Worm (Caenorhabditis elegans) whole organism, late embryonic: ENCODE data around the gene chil-11.

Source experiments
- C38D4.7 ChIP-seq: fragments of 200-800 bp; sonication (Bioruptor generic); optimal IDR thresholded peaks from 2 replicates; lab custom pipeline; 2018; ENCODE audit warnings: mild to moderate bottlenecking, missing genetic modification characterization, moderate library complexity, missing compliant biosample characterization
- F13H6.1 ChIP-seq: sonication (generic microtip); optimal IDR thresholded peaks from 2 replicates; lab custom pipeline; 2016; ENCODE audit warnings: missing genetic modification characterization, missing compliant biosample characterization
- K09A11.1 ChIP-seq: sonication (generic microtip); optimal IDR thresholded peaks from 2 replicates; lab custom pipeline; 2017; ENCODE audit warnings: antibody characterized with exemption, mild to moderate bottlenecking, missing genetic modification characterization, missing compliant biosample characterization; ENCODE audit not compliant: insufficient read depth
- T23F11.4 ChIP-seq: fragments of 200-800 bp; sonication (Bioruptor generic); optimal IDR thresholded peaks from 2 replicates; lab custom pipeline; 2018; ENCODE audit warnings: mild to moderate bottlenecking, missing genetic modification characterization, missing compliant biosample characterization
- ceh-18 ChIP-seq: sonication (generic microtip); optimal IDR thresholded peaks from 2 replicates; lab custom pipeline; 2016; ENCODE audit warnings: missing genetic modification characterization, missing compliant biosample characterization
- ceh-19 ChIP-seq: fragments of 200-800 bp; sonication (Bioruptor generic); optimal IDR thresholded peaks from 2 replicates; lab custom pipeline; 2018; ENCODE audit warnings: mild to moderate bottlenecking, missing genetic modification characterization, missing compliant biosample characterization
- ceh-30 ChIP-seq: fragments of 150-350 bp; optimal IDR thresholded peaks from 2 replicates; lab custom pipeline; 2014; ENCODE audit warnings: missing biosample characterization, missing genetic modification characterization
- ceh-45 ChIP-seq: fragments of 200-800 bp; sonication (Bioruptor generic); IDR thresholded peaks from 2 replicates; pipeline ENCODE4 v1.3.6; 2022; ENCODE audit warnings: missing genetic modification reagents, missing genetic modification characterization, missing compliant biosample characterization
- ceh-48 ChIP-seq: sonication (generic microtip); optimal IDR thresholded peaks from 2 replicates; lab custom pipeline; 2016; ENCODE audit warnings: missing genetic modification characterization, inconsistent platforms, missing compliant biosample characterization
- ceh-6 ChIP-seq: fragments of 200-800 bp; sonication (Bioruptor generic); optimal IDR thresholded peaks from 2 replicates; lab custom pipeline; 2018; ENCODE audit warnings: mild to moderate bottlenecking, missing genetic modification characterization, missing compliant biosample characterization
- che-1 ChIP-seq: sonication (generic microtip); optimal IDR thresholded peaks from 2 replicates; lab custom pipeline; 2016; ENCODE audit warnings: mild to moderate bottlenecking, missing genetic modification characterization, missing compliant biosample characterization
- dve-1 ChIP-seq: sonication (generic microtip); optimal IDR thresholded peaks from 2 replicates; lab custom pipeline; 2017; ENCODE audit warnings: antibody characterized with exemption, mild to moderate bottlenecking, missing genetic modification characterization, missing compliant biosample characterization
- elt-2 ChIP-seq: sonication (generic microtip); optimal IDR thresholded peaks from 2 replicates; lab custom pipeline; 2016; ENCODE audit warnings: missing genetic modification reagents, missing genetic modification characterization, missing compliant biosample characterization
- eyg-1 ChIP-seq: sonication (generic microtip); optimal IDR thresholded peaks from 2 replicates; lab custom pipeline; 2016; ENCODE audit warnings: missing genotype, missing genetic modification characterization, missing compliant biosample characterization
- fax-1 ChIP-seq: sonication (generic microtip); optimal IDR thresholded peaks from 2 replicates; lab custom pipeline; 2016; ENCODE audit warnings: missing genotype, missing genetic modification characterization, missing compliant biosample characterization
- fkh-10 ChIP-seq: fragments of 150-350 bp; optimal IDR thresholded peaks from 2 replicates; lab custom pipeline; 2014; ENCODE audit warnings: missing biosample characterization, missing genetic modification reagents, missing genetic modification characterization
- hlh-6 ChIP-seq: sonication (generic microtip); optimal IDR thresholded peaks from 2 replicates; lab custom pipeline; 2016; ENCODE audit warnings: missing genotype, missing genetic modification characterization, missing compliant biosample characterization
- hlh-8 ChIP-seq: sonication (generic microtip); optimal IDR thresholded peaks from 2 replicates; lab custom pipeline; 2016; ENCODE audit warnings: missing genotype, missing genetic modification characterization, missing compliant biosample characterization
- lim-6 ChIP-seq: sonication (generic microtip); optimal IDR thresholded peaks from 2 replicates; lab custom pipeline; 2016; ENCODE audit warnings: missing genetic modification characterization, missing compliant biosample characterization
- lin-11 ChIP-seq: fragments of 200-800 bp; sonication (Bioruptor generic); optimal IDR thresholded peaks from 2 replicates; lab custom pipeline; 2018; ENCODE audit warnings: mild to moderate bottlenecking, missing genetic modification characterization, missing compliant biosample characterization
- madf-2 ChIP-seq: sonication (generic microtip); optimal IDR thresholded peaks from 2 replicates; lab custom pipeline; 2017; ENCODE audit warnings: missing genetic modification characterization, missing compliant biosample characterization
- nfya-1 ChIP-seq: sonication (generic microtip); optimal IDR thresholded peaks from 2 replicates; lab custom pipeline; 2017; ENCODE audit warnings: missing genetic modification characterization, mild to moderate bottlenecking, missing compliant biosample characterization, antibody characterized with exemption, moderate library complexity
- odd-2 ChIP-seq: sonication (generic microtip); optimal IDR thresholded peaks from 2 replicates; lab custom pipeline; 2017; ENCODE audit warnings: antibody characterized with exemption, mild to moderate bottlenecking, missing genetic modification characterization, missing compliant biosample characterization
- pax-1 ChIP-seq: fragments of 150-350 bp; optimal IDR thresholded peaks from 2 replicates; lab custom pipeline; 2014; ENCODE audit warnings: missing biosample characterization, missing genetic modification characterization
- pha-2 ChIP-seq: sonication (generic microtip); optimal IDR thresholded peaks from 2 replicates; lab custom pipeline; 2017; ENCODE audit warnings: mild to moderate bottlenecking, missing genetic modification characterization, missing compliant biosample characterization
- pha-4 ChIP-seq: fragments of 150-350 bp; optimal IDR thresholded peaks from 2 replicates; lab custom pipeline; 2018; ENCODE audit warnings: missing biosample characterization, missing genetic modification reagents, missing genetic modification characterization
- pqm-1 ChIP-seq: sonication (generic microtip); optimal IDR thresholded peaks from 2 replicates; lab custom pipeline; 2016; ENCODE audit warnings: missing genetic modification characterization, missing compliant biosample characterization
- ref-2 ChIP-seq: sonication (generic microtip); optimal IDR thresholded peaks from 2 replicates; lab custom pipeline; 2016; ENCODE audit warnings: missing genetic modification characterization, missing compliant biosample characterization
- rnt-1 ChIP-seq: sonication (generic microtip); optimal IDR thresholded peaks from 2 replicates; lab custom pipeline; 2016; ENCODE audit warnings: missing genetic modification characterization, missing compliant biosample characterization
- sox-4 ChIP-seq: sonication (generic microtip); optimal IDR thresholded peaks from 2 replicates; lab custom pipeline; 2017; ENCODE audit warnings: mild to moderate bottlenecking, missing genetic modification characterization, inconsistent platforms, missing compliant biosample characterization
- syd-9 ChIP-seq: sonication (generic microtip); optimal IDR thresholded peaks from 2 replicates; lab custom pipeline; 2016; ENCODE audit warnings: mild to moderate bottlenecking, missing genetic modification characterization, moderate library complexity, missing compliant biosample characterization
- ttx-3 ChIP-seq: sonication (generic microtip); optimal IDR thresholded peaks from 2 replicates; lab custom pipeline; 2016; ENCODE audit warnings: missing genetic modification reagents, missing genetic modification characterization, missing compliant biosample characterization
- unc-42 ChIP-seq: sonication (generic microtip); optimal IDR thresholded peaks from 2 replicates; lab custom pipeline; 2016; ENCODE audit warnings: missing genotype, missing genetic modification characterization, missing compliant biosample characterization
- unc-55 ChIP-seq: sonication (generic microtip); optimal IDR thresholded peaks from 2 replicates; lab custom pipeline; 2017; ENCODE audit warnings: missing biosample characterization, missing genetic modification reagents, missing genetic modification characterization
- zip-5 ChIP-seq: sonication (generic microtip); optimal IDR thresholded peaks from 2 replicates; lab custom pipeline; 2016; ENCODE audit warnings: missing genetic modification characterization, missing compliant biosample characterization

Gene chil-11

ce11 chrIV:5723659-5724058, 17.5 kb upstream of the chil-11 start:
- TF ChIP-seq dve-1 (no peak), nfya-1 (tag; lab: Kevin White, UChicago) (no peak), eyg-1 (tag; lab: Kevin White, UChicago) (no peak), che-1 (tag; lab: Kevin White, UChicago) (no peak), K09A11.1 (no peak), ceh-45 (GFP tag; lab: Robert Waterston, UW) (no peak), ceh-30 (tag; lab: Kevin White, UChicago) (no peak), ceh-6 (GFP tag; lab: Kevin White, UChicago) (no peak), madf-2 (tag; lab: Kevin White, UChicago) (no peak), F13H6.1 (tag; lab: Kevin White, UChicago) (no peak), ceh-19 (GFP tag; lab: Kevin White, UChicago) (no peak), syd-9 (tag; lab: Kevin White, UChicago) (no peak), sox-4 (no peak), pha-4 (tag; lab: Kevin White, UChicago) (no peak), lin-11 (tag; lab: Kevin White, UChicago) (no peak), odd-2 (tag; lab: Kevin White, UChicago) (no peak), fax-1 (tag; lab: Kevin White, UChicago) (no peak), ceh-18 (tag; lab: Kevin White, UChicago) (no peak)

- TF ChIP-seq F13H6.1 (tag; lab: Kevin White, UChicago) (no peak), unc-42 (peak; percentile 9), pqm-1 (tag; lab: Kevin White, UChicago) (no peak)
These were observed 15.8 kb upstream of the chil-11 start, which contains the start of gene H35B03.1 for ce11 chrIV:5725300-5725699. Gene H35B03.1, plus strand, starts transcription at chrIV:5725600.

ce11 chrIV:5731597-5731996, 9.5 kb upstream of the chil-11 start, which contains the start of gene H35B03.2:
Gene H35B03.2, minus strand, starts transcription at chrIV:5731674.
- peak; percentile 23 for TF ChIP-seq K09A11.1
- no peak for TF ChIP-seq rnt-1
- TF ChIP-seq ceh-48 (tag; lab: Kevin White, UChicago): no peak
- no peak for TF ChIP-seq ceh-45 (GFP tag; lab: Robert Waterston, UW)
- no peak for TF ChIP-seq pha-2 (tag; lab: Kevin White, UChicago)
- TF ChIP-seq nfya-1 (tag; lab: Kevin White, UChicago): peak; percentile 65

- TF ChIP-seq hlh-6 (no peak), rnt-1 (no peak), unc-42 (no peak), ceh-19 (GFP tag; lab: Kevin White, UChicago) (no peak), ttx-3 (tag; lab: Kevin White, UChicago) (no peak), zip-5 (tag; lab: Kevin White, UChicago) (no peak), unc-55 (no peak), hlh-8 (tag; lab: Kevin White, UChicago) (no peak), lim-6 (tag; lab: Kevin White, UChicago) (no peak), T23F11.4 (GFP tag; lab: Kevin White, UChicago) (no peak), sox-4 (no peak), pax-1 (tag; lab: Kevin White, UChicago) (no peak), ceh-30 (tag; lab: Kevin White, UChicago) (no peak), ref-2 (tag; lab: Kevin White, UChicago) (no peak)
These were observed 6.4 kb upstream of the chil-11 start, which contains the start of gene cpg-18 for ce11 chrIV:5734720-5735119. Gene cpg-18, plus strand, starts transcription at chrIV:5735020.

- TF ChIP-seq pha-2 (tag; lab: Kevin White, UChicago) (no peak), elt-2 (tag; lab: Kevin White, UChicago) (peak; percentile 14), C38D4.7 (no peak), odd-2 (tag; lab: Kevin White, UChicago) (no peak), fkh-10 (GFP tag; lab: Kevin White, UChicago) (no peak)
These were observed 3.0 kb downstream of the chil-11 start, which contains the start of gene C45E5.1 for ce11 chrIV:5744114-5744513. Gene C45E5.1, plus strand, starts transcription at chrIV:5744403.
